Fruit fly (Drosophila melanogaster): ENCODE measurements around the gene lsn.

The lsn gene

dm6 chr3R:21849988-21850460 is 14.9 kb upstream of the lsn start (continued):
- peak; percentile 14 for TF ChIP-seq Six4 (GFP tag; optimal IDR thresholded peaks at IDR 0.05)
- peak; percentile 49 for TF ChIP-seq slbo (GFP tag; IDR thresholded peaks at IDR 0.05)
- TF ChIP-seq CG13775 (GFP tag; optimal IDR thresholded peaks at IDR 0.05) = peak; percentile 35
- TF ChIP-seq ssp (GFP tag; IDR thresholded peaks at IDR 0.05) = no peak
- TF ChIP-seq CG15011 (GFP tag; optimal IDR thresholded peaks at IDR 0.05) = no peak
- TF ChIP-seq CG1792 (GFP tag; optimal IDR thresholded peaks at IDR 0.05) = peak; percentile 13
- TF ChIP-seq da (GFP tag; optimal IDR thresholded peaks at IDR 0.05) = peak; percentile 0
- TF ChIP-seq Hmx (GFP tag; optimal IDR thresholded peaks at IDR 0.05) = no peak
- TF ChIP-seq gem (tag; optimal IDR thresholded peaks at IDR 0.05) = peak; percentile 43
- TF ChIP-seq Hsf (GFP tag; optimal IDR thresholded peaks at IDR 0.05) = peak; percentile 59
- peak; percentile 23 for TF ChIP-seq zen (tag; optimal IDR thresholded peaks at IDR 0.05)
- peak; percentile 49; the same call in 1 of the 3 replicates for TF ChIP-seq CG6175 (GFP tag; IDR thresholded peaks at IDR 0.05)
- TF ChIP-seq sug (tag; optimal IDR thresholded peaks at IDR 0.05) = no peak
- TF ChIP-seq CG4424 (GFP tag; optimal IDR thresholded peaks at IDR 0.05) = peak; percentile 11
- TF ChIP-seq ind (GFP tag; optimal IDR thresholded peaks at IDR 0.05) = peak; percentile 8
- TF ChIP-seq CG1602 (GFP tag; optimal IDR thresholded peaks at IDR 0.05) = peak; percentile 0
- no peak for TF ChIP-seq hbn (GFP tag; IDR thresholded peaks at IDR 0.05; ENCODE audit: partially characterized antibody)
- peak; percentile 16; the same call in 1 of the 3 replicates for TF ChIP-seq B-H1 (GFP tag; IDR thresholded peaks at IDR 0.05)
- peak; percentile 74 for TF ChIP-seq row (GFP tag; IDR thresholded peaks at IDR 0.05)
- TF ChIP-seq Lhr (GFP tag; optimal IDR thresholded peaks at IDR 0.05) = peak; percentile 27
- TF ChIP-seq CG3407 (GFP tag; optimal IDR thresholded peaks at IDR 0.05) = peak; percentile 20
- peak; percentile 46 for TF ChIP-seq CG12155 (GFP tag; optimal IDR thresholded peaks at IDR 0.05)
- TF ChIP-seq Bgb (GFP tag; IDR thresholded peaks at IDR 0.05; ENCODE audit: partially characterized antibody) = no peak
- no peak for TF ChIP-seq C15 (GFP tag; IDR thresholded peaks at IDR 0.05)
- peak; percentile 23 for TF ChIP-seq Usf (GFP tag; optimal IDR thresholded peaks at IDR 0.05)
- peak; percentile 53 for TF ChIP-seq CG8089 (GFP tag; optimal IDR thresholded peaks at IDR 0.05)
- 0 out of 2 replicates have a peak, but pooled peaks have one; percentile 28 for TF ChIP-seq CG10959 (GFP tag; IDR thresholded peaks at IDR 0.05)
- TF ChIP-seq pfk (GFP tag; optimal IDR thresholded peaks at IDR 0.05) = no peak
- peak; percentile 37 for TF ChIP-seq CG11504 (tag; optimal IDR thresholded peaks at IDR 0.05)
- TF ChIP-seq jigr1 (GFP tag; IDR thresholded peaks at IDR 0.05) = 0 out of 3 replicates have a peak, but pooled peaks have one; percentile 36
- TF ChIP-seq lov (optimal IDR thresholded peaks at IDR 0.05) = no peak
- 0 out of 3 replicates have a peak, but pooled peaks have one; percentile 65 for TF ChIP-seq lov (GFP tag; IDR thresholded peaks at IDR 0.05)
- peak; percentile 60 for TF ChIP-seq NC2β (GFP tag; optimal IDR thresholded peaks at IDR 0.05)
- TF ChIP-seq CG16813 (GFP tag; IDR thresholded peaks at IDR 0.05; ENCODE audit: partially characterized antibody) = no peak
- TF ChIP-seq CG6689 (GFP tag; IDR thresholded peaks at IDR 0.05) = peak; percentile 36; the same call in 1 of the 2 replicates
- TF ChIP-seq Opbp (GFP tag; IDR thresholded peaks at IDR 0.05; ENCODE audit: partially characterized antibody) = no peak
- no peak for TF ChIP-seq CG30020 (tag; optimal IDR thresholded peaks at IDR 0.05)
- TF ChIP-seq NC2α (GFP tag; optimal IDR thresholded peaks at IDR 0.05) = peak; percentile 43
- TF ChIP-seq sd (tag; optimal IDR thresholded peaks at IDR 0.05) = peak; percentile 50
- TF ChIP-seq pros (GFP tag; optimal IDR thresholded peaks at IDR 0.05) = peak; percentile 51
- TF ChIP-seq CG12391 (tag; optimal IDR thresholded peaks at IDR 0.05) = peak; percentile 61
- TF ChIP-seq dmrt11E (tag; optimal IDR thresholded peaks at IDR 0.05) = peak; percentile 54
- TF ChIP-seq H15 (GFP tag; IDR thresholded peaks at IDR 0.05) = peak; percentile 23; the same call in 1 of the 3 replicates
- TF ChIP-seq maf-S (GFP tag; optimal IDR thresholded peaks at IDR 0.05) = no peak
- peak; percentile 73 for TF ChIP-seq Med (GFP tag)
- 0 out of 2 replicates have a peak, but pooled peaks have one; percentile 12 for TF ChIP-seq ap (GFP tag; IDR thresholded peaks at IDR 0.05)
- TF ChIP-seq chm (GFP tag; IDR thresholded peaks at IDR 0.05) = 0 out of 2 replicates have a peak, but pooled peaks have one; percentile 24
- no peak for TF ChIP-seq Drgx (GFP tag; IDR thresholded peaks at IDR 0.05)
- TF ChIP-seq jumu (GFP tag; optimal IDR thresholded peaks at IDR 0.05) = peak; percentile 24
- no peak for TF ChIP-seq fd102C (GFP tag; optimal IDR thresholded peaks at IDR 0.05)
- peak; percentile 13 for TF ChIP-seq ems (GFP tag; optimal IDR thresholded peaks at IDR 0.05)
